Fruit fly (Drosophila melanogaster) whole organism, adult: ENCODE results near the gene CG34347.

ENCODE experiments used
- Mnt ChIP-seq: fragments of 200-800 bp; sonication (Bioruptor generic); optimal IDR thresholded peaks from 2 replicates; lab custom pipeline; 2016; ENCODE audit warnings: missing biosample characterization, mild to moderate bottlenecking, missing genetic modification characterization
- bab1 ChIP-seq: fragments of 200-800 bp; sonication (Bioruptor generic); optimal IDR thresholded peaks from 3 replicates; lab custom pipeline; 2019; ENCODE audit warnings: missing biosample characterization, mild to moderate bottlenecking, missing genetic modification characterization, moderate library complexity
- ovo ChIP-seq: fragments of 200-800 bp; sonication (Bioruptor generic); optimal IDR thresholded peaks from 2 replicates; lab custom pipeline; 2016; ENCODE audit warnings: missing biosample characterization, missing genetic modification characterization
- tj ChIP-seq: fragments of 200-800 bp; sonication (Bioruptor generic); optimal IDR thresholded peaks from 3 replicates; lab custom pipeline; 2017; ENCODE audit warnings: missing biosample characterization, mild to moderate bottlenecking, missing genetic modification characterization, moderate library complexity

- TF ChIP-seq ovo (GFP tag; lab: Kevin White, UChicago), result no peak
- TF ChIP-seq tj, result no peak
- no peak for TF ChIP-seq Mnt
- TF ChIP-seq bab1 (GFP tag; lab: Kevin White, UChicago), result no peak
These were observed 1.3 kb downstream of the CG34347 start for dm6 chr3R:31312287-31312686.
